Fruit fly (Drosophila melanogaster) whole organism, embryonic: ENCODE results near the gene Nlg4.

Experiments
- Jarid2 ChIP-seq: fragments of 200-800 bp; sonication (Bioruptor generic); optimal IDR thresholded peaks from 3 replicates; lab custom pipeline; 2017; ENCODE audit warnings: mild to moderate bottlenecking, missing biosample characterization, missing genetic modification reagents, missing genetic modification characterization
- Pdp1 ChIP-seq, 2 experiments: fragments of 200-800 bp; sonication (Bioruptor generic); optimal IDR thresholded peaks; 3 replicates each; lab custom pipeline; 2016; ENCODE audit warnings: missing biosample characterization in 2 of 2, missing genetic modification characterization in 2 of 2, mild to moderate bottlenecking in 1 of 2, moderate library complexity in 1 of 2
- Scr ChIP-seq: fragments of 200-800 bp; sonication (Bioruptor generic); IDR thresholded peaks from 2 replicates; pipeline ENCODE4 v1.3.6; 2022; ENCODE audit warnings: missing biosample characterization, missing genetic modification characterization; ENCODE audit not compliant: partially characterized antibody
- az2 ChIP-seq: fragments of 200-800 bp; sonication (Bioruptor generic); optimal IDR thresholded peaks from 3 replicates; lab custom pipeline; 2016; ENCODE audit warnings: missing biosample characterization, missing genetic modification characterization
- fd102C ChIP-seq: fragments of 200-800 bp; sonication (Bioruptor generic); optimal IDR thresholded peaks from 2 replicates; lab custom pipeline; 2018; ENCODE audit warnings: missing biosample characterization, mild to moderate bottlenecking, missing genetic modification characterization, moderate library complexity
- tna ChIP-seq: fragments of 200-800 bp; sonication (Bioruptor generic); IDR thresholded peaks from 2 replicates; pipeline ENCODE4 v1.3.6; 2022; ENCODE audit warnings: missing biosample characterization, missing genetic modification characterization; ENCODE audit not compliant: partially characterized antibody

dm6 chr3R:20209691-20210090, 5.1 kb downstream of the Nlg4 start, which contains the start of gene CG17199:
- TF ChIP-seq Jarid2 (GFP tag; lab: Kevin White, UChicago) (no peak), tna (GFP tag; lab: Robert Waterston, UW) (no peak), Scr (GFP tag; lab: Robert Waterston, UW) (no peak), Pdp1 (GFP tag; optimal IDR thresholded peaks at IDR 0.05; lab: Kevin White, UChicago) (no peak), fd102C (no peak), az2 (GFP tag; lab: Kevin White, UChicago) (no peak)
